Worm (Caenorhabditis elegans) whole organism, mixed stage, embryonic: ENCODE data around the gene Y53C12B.7.

Experiments
- ceh-39 ChIP-seq: fragments of 150-350 bp; optimal IDR thresholded peaks from 2 replicates; lab custom pipeline; 2014; ENCODE audit warnings: missing biosample characterization, missing genetic modification characterization
- elt-1 ChIP-seq: sonication (generic microtip); optimal IDR thresholded peaks from 2 replicates; lab custom pipeline; 2017; ENCODE audit warnings: missing genetic modification characterization, mild to moderate bottlenecking, missing compliant biosample characterization, antibody characterized with exemption, moderate library complexity, borderline replicate concordance; ENCODE audit not compliant: insufficient read depth
- elt-3 ChIP-seq: fragments of 150-350 bp; optimal IDR thresholded peaks from 2 replicates; lab custom pipeline; 2014; ENCODE audit warnings: missing biosample characterization, missing genetic modification characterization
- mab-5 ChIP-seq: fragments of 150-350 bp; optimal IDR thresholded peaks from 2 replicates; lab custom pipeline; 2014; ENCODE audit warnings: missing biosample characterization, missing genetic modification characterization
- mls-2 ChIP-seq: sonication (generic microtip); optimal IDR thresholded peaks from 2 replicates; lab custom pipeline; 2016; ENCODE audit warnings: mild to moderate bottlenecking, missing genetic modification characterization, moderate library complexity, missing compliant biosample characterization
- nhr-28 ChIP-seq: fragments of 150-350 bp; optimal IDR thresholded peaks from 2 replicates; lab custom pipeline; 2014; ENCODE audit warnings: missing biosample characterization, missing genetic modification characterization
- pha-4 ChIP-seq: fragments of 150-350 bp; optimal IDR thresholded peaks from 2 replicates; lab custom pipeline; 2018; ENCODE audit warnings: missing biosample characterization, missing genetic modification reagents, missing genetic modification characterization
- sem-2 ChIP-seq: fragments of 200-800 bp; sonication (Bioruptor generic); optimal IDR thresholded peaks from 2 replicates; lab custom pipeline; 2018; ENCODE audit warnings: mild to moderate bottlenecking, missing genetic modification characterization, missing compliant biosample characterization
- tbx-8 ChIP-seq: fragments of 200-800 bp; sonication (Bioruptor generic); optimal IDR thresholded peaks from 2 replicates; lab custom pipeline; 2018; ENCODE audit warnings: mild to moderate bottlenecking, missing genetic modification characterization, moderate library complexity, missing compliant biosample characterization

DNA sequence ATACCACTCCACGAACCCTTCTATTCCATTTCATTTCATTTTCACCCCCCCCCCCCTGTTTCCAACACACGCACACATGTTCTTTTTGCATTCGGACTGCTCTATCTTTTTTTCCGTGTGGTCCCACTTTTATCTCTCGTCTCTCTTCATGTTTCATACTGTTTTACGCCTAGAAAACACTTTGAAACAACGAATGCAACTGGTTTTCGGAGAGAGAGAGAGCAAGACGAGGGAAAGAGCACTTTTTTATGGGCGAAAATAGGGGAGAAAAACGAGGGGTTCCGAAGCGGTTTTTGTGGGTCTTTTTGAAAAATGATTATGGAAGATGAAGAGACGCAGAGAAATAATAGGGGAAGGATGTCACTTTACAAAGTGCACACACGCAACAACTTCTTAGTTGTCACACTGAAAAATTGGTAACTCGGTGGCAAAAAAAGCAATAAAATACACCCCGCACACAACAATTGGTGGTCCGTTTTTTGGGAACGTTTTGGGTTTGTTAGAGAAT is 25.8 kb downstream of the Y53C12B.7 start:
- TF ChIP-seq elt-1 (no peak), pha-4 (tag; lab: Kevin White, UChicago) (no peak), elt-3 (tag; lab: Kevin White, UChicago) (no peak), nhr-28 (no peak), mab-5 (tag; lab: Kevin White, UChicago) (no peak), tbx-8 (no peak), mls-2 (no peak), sem-2 (GFP tag; lab: Kevin White, UChicago) (no peak), ceh-39 (tag; lab: Kevin White, UChicago) (no peak)
